Fruit fly (Drosophila melanogaster): ENCODE measurements around the gene CG32081.

Gene CG32081

dm6 chr3L:11074043-11074853, 46.9 kb downstream of the CG32081 start, which contains the start of the genes Pfdn2 and Noc1 (continued):
- peak; percentile 68 for TF ChIP-seq Xbp1 (GFP tag; optimal IDR thresholded peaks at IDR 0.05)
- peak; percentile 73 for TF ChIP-seq CG9932 (GFP tag; IDR thresholded peaks at IDR 0.05)
- TF ChIP-seq Dfd (GFP tag; optimal IDR thresholded peaks at IDR 0.05): no peak
- TF ChIP-seq CG8388 (GFP tag; optimal IDR thresholded peaks at IDR 0.05): no peak
- no peak for TF ChIP-seq CrebB (tag; optimal IDR thresholded peaks at IDR 0.05)
- peak; percentile 20 for TF ChIP-seq Fer3 (tag; optimal IDR thresholded peaks at IDR 0.05)
- TF ChIP-seq Optix (GFP tag; IDR thresholded peaks at IDR 0.05): no peak
- peak; percentile 49 for TF ChIP-seq CG9797 (GFP tag; optimal IDR thresholded peaks at IDR 0.05)
- TF ChIP-seq twi (tag; optimal IDR thresholded peaks at IDR 0.05): peak; percentile 82
- TF ChIP-seq CG15011 (GFP tag; optimal IDR thresholded peaks at IDR 0.05): no peak
- TF ChIP-seq gce (GFP tag; IDR thresholded peaks at IDR 0.05): no peak
- peak; percentile 30 for TF ChIP-seq CG33557 (GFP tag; optimal IDR thresholded peaks at IDR 0.05)
- peak; percentile 83 for TF ChIP-seq Ets65A (GFP tag)
- no peak for TF ChIP-seq prd (optimal IDR thresholded peaks at IDR 0.05)
- TF ChIP-seq prd (GFP tag; IDR thresholded peaks at IDR 0.05): peak; percentile 67
- peak; percentile 49 for TF ChIP-seq lmd (GFP tag; IDR thresholded peaks at IDR 0.05)
- TF ChIP-seq Dp (GFP tag; optimal IDR thresholded peaks at IDR 0.05): peak; percentile 7
- TF ChIP-seq CG12104 (GFP tag; optimal IDR thresholded peaks at IDR 0.05): no peak
- no peak for TF ChIP-seq CG8281 (tag; optimal IDR thresholded peaks at IDR 0.05)
- TF ChIP-seq CG8924 (tag; optimal IDR thresholded peaks at IDR 0.05): peak; percentile 50
- TF ChIP-seq hbn (GFP tag; IDR thresholded peaks at IDR 0.05; ENCODE audit: partially characterized antibody): 0 out of 2 replicates have a peak, but pooled peaks have one; percentile 30
- peak; percentile 34 for TF ChIP-seq CG4820 (GFP tag; optimal IDR thresholded peaks at IDR 0.05)
- TF ChIP-seq CG12942 (GFP tag; optimal IDR thresholded peaks at IDR 0.05): peak; percentile 56
- peak; percentile 58 for TF ChIP-seq sug (tag; optimal IDR thresholded peaks at IDR 0.05)
- no peak for TF ChIP-seq crc (GFP tag; optimal IDR thresholded peaks at IDR 0.05)
- TF ChIP-seq Max (GFP tag; optimal IDR thresholded peaks at IDR 0.05): peak; percentile 54
- no peak for TF ChIP-seq sna (GFP tag; IDR thresholded peaks at IDR 0.05; ENCODE audit: partially characterized antibody)
- peak; percentile 60 for TF ChIP-seq CG3995 (GFP tag; optimal IDR thresholded peaks at IDR 0.05)
- no peak for TF ChIP-seq btn (GFP tag; optimal IDR thresholded peaks at IDR 0.05)
- peak; percentile 37 for TF ChIP-seq pzg (GFP tag; optimal IDR thresholded peaks at IDR 0.05)
- TF ChIP-seq al (GFP tag; IDR thresholded peaks at IDR 0.05): peak; percentile 60; the same call in 1 of the 2 replicates
- TF ChIP-seq slp2 (GFP tag; optimal IDR thresholded peaks at IDR 0.05): no peak
- 0 out of 4 replicates have a peak, but pooled peaks have one; percentile 33 for TF ChIP-seq Gug (GFP tag; IDR thresholded peaks at IDR 0.05)
- no peak for TF ChIP-seq unpg (GFP tag; optimal IDR thresholded peaks at IDR 0.05)
- TF ChIP-seq CG12155 (GFP tag; optimal IDR thresholded peaks at IDR 0.05): peak; percentile 54
- TF ChIP-seq lola (GFP tag; optimal IDR thresholded peaks at IDR 0.05): peak in 1 of 3 experiments; percentile 61
- TF ChIP-seq Abd-B (GFP tag; optimal IDR thresholded peaks at IDR 0.05): no peak
- TF ChIP-seq CG15269 (tag; optimal IDR thresholded peaks at IDR 0.05): no peak
- peak; percentile 70 for TF ChIP-seq CG2120 (GFP tag; optimal IDR thresholded peaks at IDR 0.05)
- no peak for TF ChIP-seq ham (GFP tag; IDR thresholded peaks at IDR 0.05)
- no peak for TF ChIP-seq Hmx (GFP tag; optimal IDR thresholded peaks at IDR 0.05)
- TF ChIP-seq salm (tag; optimal IDR thresholded peaks at IDR 0.05): peak; percentile 12
- peak; percentile 57 for TF ChIP-seq dm (GFP tag; optimal IDR thresholded peaks at IDR 0.05)
- no peak for TF ChIP-seq Eip74EF (GFP tag; optimal IDR thresholded peaks at IDR 0.05)
- TF ChIP-seq usp (GFP tag; optimal IDR thresholded peaks at IDR 0.05): no peak
- peak; percentile 41 for TF ChIP-seq fd96Cb (tag; optimal IDR thresholded peaks at IDR 0.05)
- peak in 1 of 2 experiments; percentile 67 for TF ChIP-seq dpn (GFP tag; optimal IDR thresholded peaks at IDR 0.05)
- TF ChIP-seq CG15479 (GFP tag; optimal IDR thresholded peaks at IDR 0.05): peak; percentile 6
- TF ChIP-seq Sox100B (GFP tag; optimal IDR thresholded peaks at IDR 0.05): no peak

All from whole organism, embryonic.